Worm (Caenorhabditis elegans) whole organism, L2 larva: ENCODE data around the gene unc-103.

Source experiments
- ceh-82 ChIP-seq: fragments of 150-350 bp; optimal IDR thresholded peaks from 2 replicates; lab custom pipeline; 2014; ENCODE audit warnings: missing biosample characterization, missing genetic modification characterization
- dmd-4 ChIP-seq: sonication (generic microtip); optimal IDR thresholded peaks from 2 replicates; lab custom pipeline; 2017; ENCODE audit warnings: missing biosample characterization, missing genetic modification characterization
- mdl-1 ChIP-seq, 2 experiments: fragments of 150-350 bp in 1 of 2; sonication (generic microtip) in 1 of 2; optimal IDR thresholded peaks; 2 replicates each; lab custom pipeline; 2017; ENCODE audit warnings: missing biosample characterization in 2 of 2, missing genetic modification characterization in 2 of 2
- ztf-11 ChIP-seq: sonication (generic microtip); optimal IDR thresholded peaks from 2 replicates; lab custom pipeline; 2017; ENCODE audit warnings: missing biosample characterization, missing genetic modification characterization

DNA sequence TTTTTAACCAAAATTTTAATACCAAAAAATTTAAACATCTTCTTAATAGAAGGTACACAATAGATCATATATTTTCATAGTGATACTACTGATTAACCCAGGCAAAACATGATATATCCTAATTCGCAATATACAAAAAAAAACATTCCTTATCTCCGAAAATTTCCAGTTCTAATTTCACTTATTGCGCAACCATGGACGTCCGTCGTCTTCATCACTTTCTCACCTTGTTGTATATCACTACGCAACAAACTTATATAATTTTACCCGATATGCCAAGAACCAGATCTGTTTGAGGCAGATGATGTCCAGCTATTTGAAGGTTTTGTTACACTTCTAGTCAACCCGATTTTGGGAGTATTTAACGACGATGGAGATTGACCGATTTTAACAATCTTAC is 72.7 kb downstream of the unc-103 start, which contains the start of gene R74.2:
- TF ChIP-seq ceh-82 (tag; lab: Kevin White, UChicago) (no peak), dmd-4 (tag; lab: Kevin White, UChicago) (no peak), mdl-1 (tag; optimal IDR thresholded peaks at IDR 0.05; lab: Kevin White, UChicago) (no peak), ztf-11 (tag; lab: Kevin White, UChicago) (no peak)
